Fruit fly (Drosophila melanogaster) whole organism, embryonic: ENCODE data around the gene Spn85F.

Experiments used
- Abd-B ChIP-seq: fragments of 200-800 bp; sonication (Bioruptor generic); optimal IDR thresholded peaks from 2 replicates; lab custom pipeline; 2018; ENCODE audit warnings: missing biosample characterization, mild to moderate bottlenecking, missing genetic modification characterization, moderate library complexity
- Atf-2 ChIP-seq: fragments of 200-800 bp; sonication (Bioruptor generic); optimal IDR thresholded peaks from 2 replicates; lab custom pipeline; 2016; ENCODE audit warnings: missing biosample characterization, missing genetic modification characterization
- CG10543 ChIP-seq: fragments of 200-800 bp; sonication (Bioruptor generic); optimal IDR thresholded peaks from 3 replicates; lab custom pipeline; 2017; ENCODE audit warnings: missing biosample characterization, mild to moderate bottlenecking, missing genetic modification characterization, moderate library complexity
- CG11456 ChIP-seq: fragments of 200-800 bp; sonication (Bioruptor generic); IDR thresholded peaks from 3 replicates; pipeline ENCODE4 v1.3.6; 2022; ENCODE audit warnings: missing biosample characterization, missing genetic modification characterization
- CG1233 ChIP-seq: fragments of 200-800 bp; sonication (Bioruptor generic); optimal IDR thresholded peaks from 4 replicates; lab custom pipeline; 2018; ENCODE audit warnings: missing biosample characterization, mild to moderate bottlenecking, missing genetic modification characterization
- CG12391 ChIP-seq: fragments of 200-800 bp; sonication (Bioruptor generic); optimal IDR thresholded peaks from 3 replicates; lab custom pipeline; 2018; ENCODE audit warnings: missing biosample characterization, mild to moderate bottlenecking, missing genetic modification characterization, moderate library complexity
- CG15011 ChIP-seq: fragments of 200-800 bp; sonication (Bioruptor generic); optimal IDR thresholded peaks from 3 replicates; lab custom pipeline; 2018; ENCODE audit warnings: missing biosample characterization, mild to moderate bottlenecking, missing genetic modification characterization
- CG15269 ChIP-seq: fragments of 200-800 bp; sonication (Bioruptor generic); optimal IDR thresholded peaks from 2 replicates; lab custom pipeline; 2018; ENCODE audit warnings: missing biosample characterization, mild to moderate bottlenecking, missing genetic modification characterization, moderate library complexity
- CG15601 ChIP-seq: fragments of 200-800 bp; sonication (Bioruptor generic); optimal IDR thresholded peaks from 3 replicates; lab custom pipeline; 2019; ENCODE audit warnings: missing biosample characterization, mild to moderate bottlenecking, missing genetic modification characterization, moderate library complexity
- CG15696 ChIP-seq: fragments of 200-800 bp; sonication (Bioruptor generic); optimal IDR thresholded peaks from 2 replicates; lab custom pipeline; 2019; ENCODE audit warnings: missing biosample characterization, mild to moderate bottlenecking, missing genetic modification characterization, moderate library complexity
- CG16779 ChIP-seq: fragments of 200-800 bp; sonication (Bioruptor generic); IDR thresholded peaks from 2 replicates; pipeline ENCODE4 v1.3.6; 2022; ENCODE audit warnings: missing biosample characterization, missing genetic modification characterization
- CG17361 ChIP-seq: fragments of 200-800 bp; sonication (Bioruptor generic); IDR thresholded peaks from 3 replicates; pipeline ENCODE4 v1.3.6; 2022; ENCODE audit warnings: missing biosample characterization, missing genetic modification characterization
- CG17385 ChIP-seq: fragments of 200-800 bp; sonication (Bioruptor generic); optimal IDR thresholded peaks from 3 replicates; lab custom pipeline; 2018; ENCODE audit warnings: missing biosample characterization, mild to moderate bottlenecking, missing genetic modification characterization
- CG17802 ChIP-seq: fragments of 200-800 bp; sonication (Bioruptor generic); optimal IDR thresholded peaks from 2 replicates; lab custom pipeline; 2018; ENCODE audit warnings: missing biosample characterization, mild to moderate bottlenecking, missing genetic modification characterization, moderate library complexity
- CG31224 ChIP-seq: fragments of 200-800 bp; sonication (Bioruptor generic); IDR thresholded peaks from 2 replicates; pipeline ENCODE4 v1.3.6; 2022; ENCODE audit warnings: missing biosample characterization, missing genetic modification characterization
- CG31365 ChIP-seq: fragments of 200-800 bp; sonication (Bioruptor generic); optimal IDR thresholded peaks from 2 replicates; lab custom pipeline; 2018; ENCODE audit warnings: missing biosample characterization, mild to moderate bottlenecking, missing genetic modification characterization
- CG32772 ChIP-seq: fragments of 200-800 bp; sonication (Bioruptor generic); IDR thresholded peaks from 2 replicates; pipeline ENCODE4 v1.3.6; 2022; ENCODE audit warnings: missing biosample characterization, missing genetic modification characterization
- CG34376 ChIP-seq: fragments of 200-800 bp; sonication (Bioruptor generic); optimal IDR thresholded peaks from 2 replicates; lab custom pipeline; 2018; ENCODE audit warnings: missing biosample characterization, mild to moderate bottlenecking, missing genetic modification characterization
- CG4328 ChIP-seq: fragments of 200-800 bp; sonication (Bioruptor generic); optimal IDR thresholded peaks from 3 replicates; lab custom pipeline; 2017; ENCODE audit warnings: missing biosample characterization, missing genetic modification reagents, missing genetic modification characterization
- CG4424 ChIP-seq: fragments of 200-800 bp; sonication (Bioruptor generic); optimal IDR thresholded peaks from 3 replicates; lab custom pipeline; 2016; ENCODE audit warnings: missing biosample characterization, missing genetic modification characterization
- CG6813 ChIP-seq: fragments of 200-800 bp; sonication (Bioruptor generic); optimal IDR thresholded peaks from 2 replicates; lab custom pipeline; 2017; ENCODE audit warnings: missing biosample characterization, missing genetic modification characterization, mild to moderate bottlenecking, moderate library complexity, missing genetic modification reagents
- CG6854 ChIP-seq: fragments of 200-800 bp; sonication (Bioruptor generic); optimal IDR thresholded peaks from 3 replicates; lab custom pipeline; 2017; ENCODE audit warnings: missing biosample characterization, mild to moderate bottlenecking, missing genetic modification characterization
- CG7556 ChIP-seq: fragments of 200-800 bp; sonication (Bioruptor generic); optimal IDR thresholded peaks from 2 replicates; lab custom pipeline; 2017; ENCODE audit warnings: missing biosample characterization, mild to moderate bottlenecking, missing genetic modification characterization
- CG7839 ChIP-seq: fragments of 200-800 bp; sonication (Bioruptor generic); optimal IDR thresholded peaks from 3 replicates; lab custom pipeline; 2018; ENCODE audit warnings: missing biosample characterization, mild to moderate bottlenecking, missing genetic modification characterization, moderate library complexity
- CG9876 ChIP-seq: fragments of 200-800 bp; sonication (Bioruptor generic); optimal IDR thresholded peaks from 2 replicates; lab custom pipeline; 2016; ENCODE audit warnings: missing biosample characterization, missing genetic modification characterization
- CrebB ChIP-seq: fragments of 200-800 bp; sonication (Bioruptor generic); optimal IDR thresholded peaks from 3 replicates; lab custom pipeline; 2018; ENCODE audit warnings: missing biosample characterization, mild to moderate bottlenecking, missing genetic modification characterization
- GATAe ChIP-seq: fragments of 200-800 bp; sonication (Bioruptor generic); conservative IDR thresholded peaks from 2 replicates; pipeline ENCODE4 v1.3.6; 2022; ENCODE audit warnings: missing biosample characterization, missing genetic modification characterization
- HLH3B ChIP-seq: fragments of 200-800 bp; sonication (Bioruptor generic); IDR thresholded peaks from 2 replicates; pipeline ENCODE4 v1.3.6; 2022; ENCODE audit warnings: missing biosample characterization, missing genetic modification characterization
- Hey ChIP-seq: fragments of 200-800 bp; sonication (Bioruptor generic); optimal IDR thresholded peaks from 3 replicates; lab custom pipeline; 2018; ENCODE audit warnings: missing biosample characterization, mild to moderate bottlenecking, missing genetic modification characterization
- Hr39 ChIP-seq: fragments of >200 bp; optimal IDR thresholded peaks from 2 replicates; lab custom pipeline; 2017
- MESR4 ChIP-seq: fragments of 200-800 bp; sonication (Bioruptor generic); optimal IDR thresholded peaks from 2 replicates; lab custom pipeline; 2018; ENCODE audit warnings: missing biosample characterization, mild to moderate bottlenecking, missing genetic modification characterization, moderate library complexity
- MTF-1 ChIP-seq: fragments of 200-800 bp; sonication (Bioruptor generic); optimal IDR thresholded peaks from 2 replicates; lab custom pipeline; 2018; ENCODE audit warnings: missing biosample characterization, mild to moderate bottlenecking, missing genetic modification characterization, borderline replicate concordance
- Meics ChIP-seq: fragments of 200-800 bp; sonication (Bioruptor generic); optimal IDR thresholded peaks from 2 replicates; lab custom pipeline; 2017; ENCODE audit warnings: missing biosample characterization, mild to moderate bottlenecking, missing genetic modification characterization
- Ravus ChIP-seq: fragments of 200-800 bp; sonication (Bioruptor generic); IDR thresholded peaks from 2 replicates; pipeline ENCODE4 v1.3.6; 2022; ENCODE audit warnings: missing biosample characterization, missing genetic modification characterization
- Six4 ChIP-seq: fragments of 200-800 bp; sonication (Bioruptor generic); optimal IDR thresholded peaks from 2 replicates; lab custom pipeline; 2016; ENCODE audit warnings: missing biosample characterization, missing genetic modification characterization
- Sox100B ChIP-seq: fragments of 200-800 bp; sonication (Bioruptor generic); optimal IDR thresholded peaks from 3 replicates; lab custom pipeline; 2018; ENCODE audit warnings: missing biosample characterization, mild to moderate bottlenecking, missing genetic modification characterization
- Stat92E ChIP-seq, 3 experiments: fragments of >200 bp in 2 of 3; fragments of 200-800 bp in 1 of 3; sonication (Bioruptor generic) in 1 of 3; optimal IDR thresholded peaks; 2 replicates each; lab custom pipeline; 2017 to 2019; ENCODE audit warnings: missing biosample characterization in 3 of 3, missing genetic modification characterization in 3 of 3, mild to moderate bottlenecking in 1 of 3, moderate library complexity in 1 of 3
- Xrp1 ChIP-seq: fragments of 200-800 bp; sonication (Bioruptor generic); IDR thresholded peaks from 2 replicates; pipeline ENCODE4 v1.3.6; 2022; ENCODE audit warnings: missing biosample characterization, missing genetic modification characterization
- btn ChIP-seq: fragments of 200-800 bp; sonication (Bioruptor generic); optimal IDR thresholded peaks from 2 replicates; lab custom pipeline; 2016; ENCODE audit warnings: missing biosample characterization, missing genetic modification characterization
- dpn ChIP-seq, 2 experiments: fragments of 200-800 bp; sonication (Bioruptor generic); optimal IDR thresholded peaks; 3 replicates each; lab custom pipeline; 2016; ENCODE audit warnings: missing biosample characterization in 2 of 2, missing genetic modification characterization in 2 of 2
- gem ChIP-seq: fragments of 200-800 bp; sonication (Bioruptor generic); optimal IDR thresholded peaks from 2 replicates; lab custom pipeline; 2019; ENCODE audit warnings: missing biosample characterization, mild to moderate bottlenecking, missing genetic modification characterization, moderate library complexity
- pita ChIP-seq: fragments of 200-800 bp; sonication (Bioruptor generic); optimal IDR thresholded peaks from 2 replicates; lab custom pipeline; 2017; ENCODE audit warnings: missing biosample characterization, mild to moderate bottlenecking, missing genetic modification characterization
- psq ChIP-seq: fragments of 200-800 bp; sonication (Bioruptor generic); optimal IDR thresholded peaks from 2 replicates; lab custom pipeline; 2017; ENCODE audit warnings: missing biosample characterization, missing genetic modification characterization
- ranshi ChIP-seq: fragments of 200-800 bp; sonication (Bioruptor generic); IDR thresholded peaks from 2 replicates; pipeline ENCODE4 v1.3.6; 2022; ENCODE audit warnings: missing biosample characterization, missing genetic modification characterization
- sc ChIP-seq, 3 experiments: fragments of >200 bp in 2 of 3; fragments of 200-800 bp in 1 of 3; sonication (Bioruptor generic) in 1 of 3; optimal IDR thresholded peaks; 2 replicates in 2 of 3; 3 replicates in 1 of 3; lab custom pipeline; 2017; ENCODE audit warnings: mild to moderate bottlenecking in 1 of 3, missing biosample characterization in 1 of 3, missing genetic modification characterization in 1 of 3, missing genetic modification reagents in 1 of 3
- so ChIP-seq: fragments of 200-800 bp; sonication (Bioruptor generic); IDR thresholded peaks from 3 replicates; pipeline ENCODE4 v1.3.6; 2022; ENCODE audit warnings: missing biosample characterization, missing genetic modification characterization
- twi ChIP-seq: fragments of 200-800 bp; optimal IDR thresholded peaks from 2 replicates; lab custom pipeline; 2019; ENCODE audit warnings: missing biosample characterization, mild to moderate bottlenecking, missing genetic modification characterization, moderate library complexity
- wdn ChIP-seq: fragments of 200-800 bp; sonication (Bioruptor generic); IDR thresholded peaks from 2 replicates; pipeline ENCODE4 v1.3.6; 2022; ENCODE audit warnings: missing biosample characterization, missing genetic modification characterization
- zfh2 ChIP-seq: fragments of 200-800 bp; sonication (Bioruptor generic); optimal IDR thresholded peaks from 2 replicates; lab custom pipeline; 2016; ENCODE audit warnings: missing biosample characterization, missing genetic modification characterization

Gene Spn85F

dm6 chr3R:10048035-10048774, 51.2 kb downstream of the Spn85F start:
- TF ChIP-seq zfh2 (GFP tag; lab: Kevin White, UChicago) (peak; percentile 7), CG31224 (no peak), CG32772 (GFP tag; lab: Robert Waterston, UW) (no peak), CG16779 (GFP tag; lab: Robert Waterston, UW) (no peak), CG17361 (GFP tag; lab: Robert Waterston, UW) (no peak), MTF-1 (GFP tag; lab: Kevin White, UChicago) (no peak), Stat92E (GFP tag; optimal IDR thresholded peaks at IDR 0.05; lab: Kevin White, UChicago) (no peak), CrebB (no peak), CG15011 (no peak), CG7839 (tag; lab: Kevin White, UChicago) (peak; percentile 65), twi (no peak), ranshi (GFP tag; lab: Robert Waterston, UW) (no peak), btn (no peak), CG6813 (GFP tag; lab: Kevin White, UChicago) (no peak), CG15269 (tag; lab: Kevin White, UChicago) (peak; percentile 64), CG17385 (GFP tag; lab: Kevin White, UChicago) (peak; percentile 46), MESR4 (GFP tag; lab: Kevin White, UChicago) (no peak), CG10543 (GFP tag; lab: Kevin White, UChicago) (peak; percentile 6), gem (tag; lab: Kevin White, UChicago) (no peak), CG31365 (no peak), Six4 (no peak), CG15696 (tag; lab: Kevin White, UChicago) (no peak), CG12391 (peak; percentile 47), Abd-B (GFP tag; lab: Kevin White, UChicago) (peak; percentile 13), Xrp1 (GFP tag; lab: Robert Waterston, UW) (peak; percentile 15; the same call in 1 of the 2 replicates), CG34376 (GFP tag; lab: Kevin White, UChicago) (peak; percentile 54), sc (optimal IDR thresholded peaks at IDR 0.05; lab: Kevin White, UChicago) (no peak), sc (GFP tag; optimal IDR thresholded peaks at IDR 0.05; lab: Kevin White, UChicago) (no peak), CG9876 (GFP tag; lab: Kevin White, UChicago) (no peak), Sox100B (GFP tag; lab: Kevin White, UChicago) (peak; percentile 71), Atf-2 (GFP tag; lab: Kevin White, UChicago) (no peak), Hr39 (lab: Kevin White, UChicago) (no peak), CG7556 (GFP tag; lab: Kevin White, UChicago) (peak; percentile 64), dpn (GFP tag; optimal IDR thresholded peaks at IDR 0.05; lab: Kevin White, UChicago) (peak in 1 of 2 experiments; percentile 18), CG11456 (GFP tag; lab: Robert Waterston, UW) (no peak), CG15601 (tag; lab: Kevin White, UChicago) (peak; percentile 21), CG4328 (GFP tag; lab: Kevin White, UChicago) (no peak), Meics (GFP tag; lab: Kevin White, UChicago) (peak; percentile 67), pita (GFP tag; lab: Kevin White, UChicago) (no peak), GATAe (GFP tag; lab: Robert Waterston, UW) (no peak), wdn (GFP tag; lab: Robert Waterston, UW) (no peak), so (no peak), Ravus (GFP tag; lab: Robert Waterston, UW) (no peak), CG1233 (peak; percentile 45), CG17802 (tag; lab: Kevin White, UChicago) (no peak), CG6854 (GFP tag; lab: Kevin White, UChicago) (no peak), HLH3B (GFP tag; lab: Robert Waterston, UW) (no peak), psq (GFP tag; lab: Kevin White, UChicago) (no peak), Hey (tag; lab: Kevin White, UChicago) (no peak), CG4424 (peak; percentile 42)
